Worm (Caenorhabditis elegans): ENCODE data around the gene bmk-1.

DNA sequence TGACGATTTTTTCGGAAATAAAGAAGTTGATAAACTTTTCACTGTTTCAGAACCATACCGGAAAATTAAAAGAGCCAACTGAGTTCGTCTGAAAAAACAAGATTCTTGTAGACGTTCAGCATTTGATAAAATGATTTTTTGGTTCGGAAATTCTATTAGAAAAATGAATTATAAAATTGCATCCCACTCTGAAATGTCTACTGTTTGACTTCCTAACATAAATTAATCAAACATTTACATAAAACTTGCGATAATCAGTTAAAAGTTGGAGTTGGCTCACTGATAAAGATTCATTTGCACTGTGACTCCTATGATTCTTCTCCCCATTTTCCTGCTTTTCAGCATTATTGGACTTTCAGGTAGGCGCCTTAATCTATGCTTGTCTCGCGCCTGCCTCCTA lies 12.1 kb upstream of the bmk-1 start, which contains the start of gene clec-57:
- TF ChIP-seq lin-13 (GFP tag; optimal IDR thresholded peaks at IDR 0.05) (no peak), nhr-25 (tag; optimal IDR thresholded peaks at IDR 0.05; ENCODE audit: borderline replicate concordance, insufficient read depth) (no peak), unc-62 (GFP tag; optimal IDR thresholded peaks at IDR 0.05 in 1 of 2) (peak in 1 of 2 experiments; percentile 88), unc-62 (tag; optimal IDR thresholded peaks at IDR 0.05) (no peak), ztf-11 (tag; optimal IDR thresholded peaks at IDR 0.05) (no peak), unc-39 (tag; optimal IDR thresholded peaks at IDR 0.05) (no peak), fkh-10 (GFP tag; optimal IDR thresholded peaks at IDR 0.05) (no peak), lsy-2 (tag; optimal IDR thresholded peaks at IDR 0.05) (no peak), nhr-102 (tag; optimal IDR thresholded peaks at IDR 0.05) (no peak), nhr-11 (tag; optimal IDR thresholded peaks at IDR 0.05) (no peak)

Data from whole organism, L4 larva.